Worm (Caenorhabditis elegans): ENCODE data around the gene F42G10.1.

ce11 chrX:10044473-10044872, 22.5 kb upstream of the F42G10.1 start:
- TF ChIP-seq aly-1 (tag; optimal IDR thresholded peaks at IDR 0.05) (no peak), tbx-37 (GFP tag; conservative IDR thresholded peaks at IDR 0.05) (no peak), ceh-36 (tag; optimal IDR thresholded peaks at IDR 0.05) (no peak), ama-1 (optimal IDR thresholded peaks at IDR 0.05) (no peak), sea-1 (GFP tag; conservative IDR thresholded peaks at IDR 0.05) (no peak), pes-1 (GFP tag; IDR thresholded peaks at IDR 0.05) (no peak), ets-7 (tag; optimal IDR thresholded peaks at IDR 0.05) (no peak), tbx-11 (GFP tag; IDR thresholded peaks at IDR 0.05) (no peak), flt-1 (GFP tag; IDR thresholded peaks at IDR 0.05) (no peak), scrt-1 (GFP tag; IDR thresholded peaks at IDR 0.05) (no peak), ceh-13 (GFP tag; optimal IDR thresholded peaks at IDR 0.05) (no peak), tra-4 (tag; optimal IDR thresholded peaks at IDR 0.05) (no peak), hnd-1 (tag; optimal IDR thresholded peaks at IDR 0.05) (no peak), hmbx-1 (tag; optimal IDR thresholded peaks at IDR 0.05) (no peak)
